Worm (Caenorhabditis elegans) whole organism, L3 larva: ENCODE data around the gene tin-9.1.
A peak's percentile ranks its signal among the peaks of the same experiment; 100 is the strongest.

Source experiments
- ZK546.5 ChIP-seq: sonication (generic microtip); optimal IDR thresholded peaks from 2 replicates; lab custom pipeline; 2017; ENCODE audit warnings: missing biosample characterization, missing genetic modification characterization
- ceh-28 ChIP-seq: fragments of 150-350 bp; optimal IDR thresholded peaks from 2 replicates; lab custom pipeline; 2014; ENCODE audit warnings: missing biosample characterization, missing genetic modification reagents, missing genetic modification characterization
- ceh-9 ChIP-seq: sonication (generic microtip); optimal IDR thresholded peaks from 2 replicates; lab custom pipeline; 2018; ENCODE audit warnings: missing biosample characterization, missing genetic modification characterization
- elt-2 ChIP-seq: sonication (generic microtip); optimal IDR thresholded peaks from 2 replicates; lab custom pipeline; 2016; ENCODE audit warnings: missing genetic modification reagents, mild to moderate bottlenecking, missing genetic modification characterization, missing compliant biosample characterization
- fos-1 ChIP-seq: fragments of 150-350 bp; optimal IDR thresholded peaks from 2 replicates; lab custom pipeline; 2014; ENCODE audit warnings: missing biosample characterization, missing genetic modification characterization
- mml-1 ChIP-seq: fragments of 150-350 bp; sonication (generic microtip); optimal IDR thresholded peaks from 3 replicates; lab custom pipeline; 2014; ENCODE audit warnings: missing biosample characterization, missing genetic modification characterization
- nhr-11 ChIP-seq: fragments of 150-350 bp; optimal IDR thresholded peaks from 2 replicates; lab custom pipeline; 2014; ENCODE audit warnings: missing biosample characterization, missing genetic modification characterization
- nhr-237 ChIP-seq: fragments of 150-350 bp; optimal IDR thresholded peaks from 2 replicates; lab custom pipeline; 2014; ENCODE audit warnings: missing biosample characterization, missing genetic modification characterization
- nhr-76 ChIP-seq: fragments of 150-350 bp; sonication (generic microtip); optimal IDR thresholded peaks from 5 replicates; lab custom pipeline; 2014; ENCODE audit warnings: missing biosample characterization, missing genetic modification characterization
- pha-4 ChIP-seq: fragments of 150-350 bp; optimal IDR thresholded peaks from 2 replicates; lab custom pipeline; 2014; ENCODE audit warnings: missing biosample characterization, missing genetic modification reagents, missing genetic modification characterization
- pqm-1 ChIP-seq: fragments of 150-350 bp; optimal IDR thresholded peaks from 2 replicates; lab custom pipeline; 2017; ENCODE audit warnings: missing biosample characterization, missing genetic modification characterization, inconsistent platforms
- tbx-2 ChIP-seq: sonication (generic microtip); optimal IDR thresholded peaks from 2 replicates; lab custom pipeline; 2016; ENCODE audit warnings: mild to moderate bottlenecking, missing genetic modification characterization, missing compliant biosample characterization
- unc-39 ChIP-seq: sonication (generic microtip); optimal IDR thresholded peaks from 4 replicates; lab custom pipeline; 2017; ENCODE audit warnings: missing biosample characterization, missing genetic modification characterization

DNA sequence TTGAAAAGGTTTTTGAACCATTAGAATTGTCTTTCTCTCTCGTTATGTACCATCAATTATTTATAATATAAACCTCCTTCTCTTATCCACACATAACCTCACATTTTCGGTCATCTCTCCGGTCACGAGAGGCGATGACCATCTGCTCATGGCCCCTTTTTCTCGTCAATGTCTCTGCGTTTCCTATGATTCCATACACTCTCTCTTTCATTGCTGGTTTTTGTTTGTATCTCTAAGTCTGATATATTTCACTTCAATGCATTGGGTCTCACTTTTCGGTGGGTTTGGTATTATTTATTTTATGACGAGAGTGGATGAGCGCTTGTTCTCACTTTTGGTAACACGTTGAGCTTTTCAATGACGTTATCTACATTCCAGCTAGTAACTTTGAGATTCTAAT lies 21.4 kb downstream of the tin-9.1 start:
- TF ChIP-seq fos-1 (tag; lab: Kevin White, UChicago): no peak
- peak; percentile 2 for TF ChIP-seq pqm-1
- peak; percentile 29 for TF ChIP-seq ceh-28 (tag; lab: Kevin White, UChicago)
- TF ChIP-seq nhr-76 (tag; lab: Kevin White, UChicago): no peak
- peak; percentile 11 for TF ChIP-seq elt-2 (tag; lab: Kevin White, UChicago)
- no peak for TF ChIP-seq nhr-237 (tag; lab: Kevin White, UChicago)
- TF ChIP-seq nhr-11: no peak
- TF ChIP-seq unc-39: no peak
- no peak for TF ChIP-seq mml-1
- TF ChIP-seq pha-4 (tag; lab: Kevin White, UChicago): peak; percentile 87
- no peak for TF ChIP-seq ZK546.5 (tag; lab: Kevin White, UChicago)
- TF ChIP-seq ceh-9 (tag; lab: Kevin White, UChicago): no peak
- peak; percentile 15 for TF ChIP-seq tbx-2 (tag; lab: Kevin White, UChicago)
